Worm (Caenorhabditis elegans) whole organism, L1 larva: ENCODE results near the gene lgc-38.

Experiments used
- ama-1 ChIP-seq: fragments of 150-350 bp; optimal IDR thresholded peaks from 2 replicates; lab custom pipeline; 2014
- fkh-4 ChIP-seq: sonication (generic microtip); optimal IDR thresholded peaks from 2 replicates; lab custom pipeline; 2016; ENCODE audit warnings: missing compliant biosample characterization, missing genetic modification characterization, borderline replicate concordance
- nhr-11 ChIP-seq: fragments of 150-350 bp; optimal IDR thresholded peaks from 2 replicates; lab custom pipeline; 2014; ENCODE audit warnings: missing biosample characterization, missing genetic modification characterization
- nhr-12 ChIP-seq: sonication (generic microtip); optimal IDR thresholded peaks from 2 replicates; lab custom pipeline; 2017; ENCODE audit warnings: missing biosample characterization, missing genetic modification characterization
- nhr-28 ChIP-seq: fragments of 150-350 bp; optimal IDR thresholded peaks from 2 replicates; lab custom pipeline; 2014; ENCODE audit warnings: missing biosample characterization, missing genetic modification characterization
- nhr-76 ChIP-seq: sonication (generic microtip); optimal IDR thresholded peaks from 2 replicates; lab custom pipeline; 2017; ENCODE audit warnings: missing biosample characterization, missing genetic modification characterization
- snpc-4 ChIP-seq: fragments of 150-350 bp; optimal IDR thresholded peaks from 2 replicates; lab custom pipeline; 2014; ENCODE audit warnings: missing biosample characterization, missing genetic modification characterization
- unc-30 ChIP-seq: sonication (generic microtip); optimal IDR thresholded peaks from 2 replicates; lab custom pipeline; 2017; ENCODE audit warnings: missing biosample characterization, missing genetic modification characterization
- unc-62 ChIP-seq: fragments of 150-350 bp; optimal IDR thresholded peaks from 2 replicates; lab custom pipeline; 2014; ENCODE audit warnings: missing biosample characterization, missing genetic modification reagents, missing genetic modification characterization
- zag-1 ChIP-seq: fragments of 150-350 bp; optimal IDR thresholded peaks from 2 replicates; lab custom pipeline; 2014; ENCODE audit warnings: missing biosample characterization, missing genetic modification characterization
- ztf-11 ChIP-seq, 2 experiments: sonication (generic microtip); optimal IDR thresholded peaks; 2 replicates each; lab custom pipeline; 2016 to 2017; ENCODE audit warnings: missing genetic modification characterization in 2 of 2, missing biosample characterization in 1 of 2, missing compliant biosample characterization in 1 of 2

DNA sequence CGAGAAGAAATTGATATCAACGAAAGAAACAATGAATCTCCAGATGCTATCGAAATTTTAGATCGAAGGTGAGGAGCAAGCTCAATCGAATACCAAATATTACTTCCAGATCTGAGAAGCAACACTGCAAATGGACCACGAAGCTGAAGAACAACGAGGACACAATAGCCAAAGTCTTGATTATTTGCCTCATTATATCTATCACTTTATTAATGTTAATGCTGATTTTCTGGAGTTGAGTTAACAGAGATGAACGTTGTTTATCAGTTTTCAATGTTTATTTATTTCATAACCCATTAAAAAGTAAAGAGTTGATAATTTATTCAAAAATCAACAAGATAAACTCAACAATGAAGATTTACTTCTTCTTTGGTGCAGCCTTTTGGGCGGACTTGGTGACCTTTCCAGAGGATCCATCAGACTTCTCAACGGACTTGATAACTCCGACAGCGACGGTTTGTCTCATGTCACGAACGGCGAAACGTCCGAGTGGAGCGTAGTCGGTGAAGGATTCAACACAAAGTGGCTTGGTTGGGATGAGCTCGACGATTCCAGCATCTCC is 39.1 kb upstream of the lgc-38 start:
- no peak for TF ChIP-seq zag-1
- TF ChIP-seq nhr-28 (tag; lab: Kevin White, UChicago): no peak
- TF ChIP-seq unc-30 (tag; lab: Kevin White, UChicago): no peak
- no peak for TF ChIP-seq nhr-76 (tag; lab: Kevin White, UChicago)
- TF ChIP-seq fkh-4 (tag; lab: Kevin White, UChicago): no peak
- no peak for TF ChIP-seq nhr-11 (tag; lab: Kevin White, UChicago)
- TF ChIP-seq unc-62 (GFP tag; lab: Kevin White, UChicago): no peak
- no peak for TF ChIP-seq snpc-4 (tag; lab: Kevin White, UChicago)
- TF ChIP-seq nhr-12 (tag; lab: Kevin White, UChicago): no peak
- TF ChIP-seq ztf-11 (tag; optimal IDR thresholded peaks at IDR 0.05; lab: Kevin White, UChicago): no peak
- TF ChIP-seq ama-1: peak; percentile 33
